Fruit fly (Drosophila melanogaster) S2 (cell line): ENCODE measurements around the gene CG11367.

Experiments
- CG8478 ChIP-seq: fragments of >200 bp; optimal IDR thresholded peaks from 2 replicates; lab custom pipeline; 2018
- CTCF ChIP-seq, 2 experiments: fragments of >200 bp; optimal IDR thresholded peaks; 2 replicates each; lab custom pipeline; 2018

CG11367 gene

DNA sequence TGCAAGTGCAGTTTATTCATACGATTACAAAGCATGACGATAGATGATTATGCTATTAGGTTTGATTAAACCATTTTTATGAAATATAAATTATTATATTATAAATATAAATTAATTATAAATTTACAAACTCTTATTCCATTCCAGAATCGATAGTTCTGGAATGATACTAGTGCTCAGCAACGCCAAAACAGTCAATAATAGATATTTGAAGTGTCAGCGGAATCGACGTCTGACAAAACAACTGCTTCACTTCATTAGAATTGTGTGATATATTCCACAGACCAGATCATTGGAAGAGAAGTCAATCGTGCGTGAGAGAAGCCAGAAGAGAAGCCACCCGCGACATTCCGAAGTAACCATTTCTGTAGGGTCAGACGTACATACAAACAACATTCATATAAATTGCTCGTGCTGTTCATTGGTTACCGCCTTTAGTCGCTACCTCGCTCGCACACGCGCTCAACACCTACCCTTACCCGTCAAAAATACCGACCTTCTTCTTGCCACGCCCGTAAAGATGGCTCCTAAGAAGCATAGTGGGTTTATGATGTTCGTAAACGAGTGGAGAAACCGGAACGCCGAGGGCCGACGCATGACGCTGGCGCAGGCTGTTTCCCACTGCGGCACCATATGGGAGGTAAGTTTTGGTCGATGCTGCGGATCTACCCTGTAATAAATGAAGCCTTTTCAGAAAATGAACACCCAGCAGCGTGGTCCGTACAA is 3.7 kb upstream of the CG11367 start:
- TF ChIP-seq CTCF (optimal IDR thresholded peaks at IDR 0.05; lab: Kevin White, UChicago) (no peak), CG8478 (lab: Kevin White, UChicago) (no peak)

- no peak for TF ChIP-seq CTCF (optimal IDR thresholded peaks at IDR 0.05; lab: Kevin White, UChicago)
- no peak for TF ChIP-seq CG8478 (lab: Kevin White, UChicago)
Observed at dm6 chr3L:22729466-22729865, 1.6 kb downstream of the CG11367 start, which contains the start of gene CG32454. CG32454 (plus strand) TSS chr3L:22729766.

DNA sequence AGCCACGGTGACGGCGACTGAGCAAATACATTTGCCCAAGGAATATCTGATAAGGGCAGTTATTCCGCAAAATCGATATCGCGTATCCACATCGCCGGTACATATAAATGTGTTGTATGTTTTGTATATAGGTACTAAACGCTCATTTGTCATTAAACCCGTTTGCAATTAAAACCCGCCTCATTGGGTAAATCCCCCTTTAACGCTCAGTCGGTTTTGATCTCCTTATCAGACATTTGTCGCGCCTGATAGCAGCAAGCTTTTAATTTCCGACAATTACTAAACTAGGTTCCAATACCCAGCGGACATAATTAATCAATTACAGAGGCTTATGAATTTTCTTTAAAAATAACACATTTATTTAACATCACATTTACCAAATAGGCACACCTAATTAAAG is 3.5 kb downstream of the CG11367 start:
- TF ChIP-seq CG8478 (lab: Kevin White, UChicago) = no peak
- TF ChIP-seq CTCF (optimal IDR thresholded peaks at IDR 0.05; lab: Kevin White, UChicago) = no peak

DNA sequence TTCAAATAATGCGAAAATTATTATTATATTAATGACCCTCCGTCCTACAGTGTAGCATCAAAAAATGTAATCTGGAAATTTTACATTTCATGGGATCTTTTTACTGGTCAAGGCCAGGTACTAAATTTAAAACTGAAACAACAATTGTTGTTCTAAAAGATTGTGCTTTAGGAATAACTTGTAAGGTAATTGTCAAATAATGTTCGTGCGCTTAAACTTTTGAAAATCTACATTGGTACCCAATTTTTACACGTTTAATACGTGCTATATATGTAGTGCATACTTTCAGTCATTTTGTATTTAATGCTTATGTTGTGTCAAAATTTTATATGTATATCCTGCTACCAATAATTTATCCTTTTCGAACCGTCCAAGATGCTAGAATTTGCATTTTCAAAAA is 5.7 kb downstream of the CG11367 start:
- TF ChIP-seq CG8478 (lab: Kevin White, UChicago) (no peak), CTCF (optimal IDR thresholded peaks at IDR 0.05; lab: Kevin White, UChicago) (no peak)

DNA sequence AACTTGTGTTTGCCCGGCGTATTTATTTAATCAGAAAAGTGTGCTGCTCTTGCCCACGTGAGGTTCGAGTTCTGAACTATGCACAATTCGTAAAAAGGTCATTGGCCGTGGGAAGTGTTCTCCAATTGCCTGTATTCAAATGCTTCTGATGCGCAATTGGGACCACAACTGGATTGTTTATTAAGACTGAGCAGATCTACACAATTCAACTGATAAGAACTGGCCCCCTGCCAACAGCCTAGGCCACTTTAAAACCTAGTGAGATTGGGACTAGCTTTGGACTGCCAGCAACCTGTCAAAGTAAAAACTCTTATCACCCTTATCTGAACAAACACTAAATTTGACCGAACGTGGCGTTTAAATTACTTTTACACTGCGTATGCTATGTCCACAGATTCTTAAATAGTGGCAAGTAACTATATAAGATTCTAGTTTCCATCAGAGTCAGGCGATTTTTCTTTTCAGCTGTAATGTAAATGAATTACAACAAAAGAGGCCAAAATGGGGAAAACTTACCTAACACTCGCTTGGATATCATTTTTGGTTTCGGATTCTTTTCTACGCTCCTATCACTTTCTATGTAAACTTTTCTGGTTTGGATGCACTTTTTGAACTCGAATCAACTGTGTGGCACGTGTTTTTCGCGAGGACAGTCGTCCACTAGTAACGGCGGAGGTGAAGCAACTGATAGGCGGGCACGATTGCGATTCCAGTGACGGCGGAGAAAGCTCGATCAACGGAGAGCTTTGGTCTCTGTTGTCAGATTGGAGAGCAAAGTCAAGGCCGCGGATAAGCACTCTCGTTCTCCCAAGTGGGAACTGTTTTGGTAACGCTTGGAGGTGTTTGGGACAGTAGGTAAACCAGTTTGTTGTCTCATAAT is 10.1 kb downstream of the CG11367 start, which contains the start of gene CG11241:
TSS of gene CG11241 (minus strand) at position 689 of the 880 bp plus-strand sequence.
- TF ChIP-seq CTCF (optimal IDR thresholded peaks at IDR 0.05; lab: Kevin White, UChicago) (no peak), CG8478 (lab: Kevin White, UChicago) (no peak)

DNA sequence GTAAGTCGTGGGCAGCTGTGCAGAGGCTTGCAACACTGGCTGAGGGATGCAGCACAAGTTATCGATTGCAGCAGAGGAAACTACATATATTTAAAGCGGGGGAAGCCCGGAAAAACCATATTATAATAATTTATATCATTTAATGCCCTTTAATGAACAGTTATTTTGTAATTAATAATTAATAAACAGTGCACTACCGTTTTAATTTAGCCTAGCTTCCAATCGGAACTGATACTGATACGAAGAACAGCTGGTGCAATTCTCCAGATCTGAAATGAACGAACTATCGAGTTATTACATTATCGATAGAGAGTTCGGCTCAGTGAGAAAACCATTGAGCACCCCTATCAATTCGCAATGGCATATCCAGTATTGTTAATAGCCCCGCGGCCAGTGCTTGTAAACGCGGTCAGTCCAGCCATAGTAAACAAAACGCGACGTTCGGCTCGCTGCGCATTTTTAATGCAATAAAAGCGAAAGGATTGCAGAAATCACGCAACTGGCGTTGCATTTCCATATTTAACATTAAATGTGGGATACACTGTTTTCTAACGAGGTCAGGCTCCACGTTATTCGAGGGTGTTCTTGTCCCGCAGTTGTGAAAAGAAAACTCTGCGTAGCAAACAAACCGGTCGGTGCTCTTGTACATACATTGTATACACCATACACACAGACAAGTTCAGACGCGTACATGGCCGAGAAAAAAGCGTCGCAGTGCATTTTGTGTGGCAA is 13.6 kb downstream of the CG11367 start, which contains the start of gene CG7369:
TSS of gene CG7369 (plus strand) at position 405 of the 732 bp plus-strand sequence.
- no peak for TF ChIP-seq CTCF (optimal IDR thresholded peaks at IDR 0.05; lab: Kevin White, UChicago)
- no peak for TF ChIP-seq CG8478 (lab: Kevin White, UChicago)

DNA sequence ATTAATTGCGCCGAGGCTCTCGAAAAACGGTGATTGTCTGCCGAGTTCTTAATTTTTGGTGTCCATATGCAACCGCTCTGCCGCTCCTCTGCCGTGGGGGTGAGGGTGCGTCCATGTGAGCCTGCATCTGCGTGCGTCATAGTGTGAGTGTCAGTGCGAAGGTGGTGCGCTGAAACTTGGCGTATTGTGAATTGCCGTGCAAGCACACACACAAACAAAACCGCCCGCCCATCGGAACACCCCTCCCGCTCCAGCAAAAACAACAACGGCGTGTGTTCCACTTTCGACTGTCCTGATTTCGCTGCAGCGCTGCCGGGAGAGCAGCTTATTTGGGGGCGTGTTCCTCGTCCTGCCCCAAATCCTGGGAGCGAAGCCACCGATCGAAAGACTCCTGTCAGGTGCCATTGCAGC is 14.2 kb downstream of the CG11367 start:
- TF ChIP-seq CG8478 (lab: Kevin White, UChicago) = no peak
- TF ChIP-seq CTCF (optimal IDR thresholded peaks at IDR 0.05; lab: Kevin White, UChicago) = no peak

DNA sequence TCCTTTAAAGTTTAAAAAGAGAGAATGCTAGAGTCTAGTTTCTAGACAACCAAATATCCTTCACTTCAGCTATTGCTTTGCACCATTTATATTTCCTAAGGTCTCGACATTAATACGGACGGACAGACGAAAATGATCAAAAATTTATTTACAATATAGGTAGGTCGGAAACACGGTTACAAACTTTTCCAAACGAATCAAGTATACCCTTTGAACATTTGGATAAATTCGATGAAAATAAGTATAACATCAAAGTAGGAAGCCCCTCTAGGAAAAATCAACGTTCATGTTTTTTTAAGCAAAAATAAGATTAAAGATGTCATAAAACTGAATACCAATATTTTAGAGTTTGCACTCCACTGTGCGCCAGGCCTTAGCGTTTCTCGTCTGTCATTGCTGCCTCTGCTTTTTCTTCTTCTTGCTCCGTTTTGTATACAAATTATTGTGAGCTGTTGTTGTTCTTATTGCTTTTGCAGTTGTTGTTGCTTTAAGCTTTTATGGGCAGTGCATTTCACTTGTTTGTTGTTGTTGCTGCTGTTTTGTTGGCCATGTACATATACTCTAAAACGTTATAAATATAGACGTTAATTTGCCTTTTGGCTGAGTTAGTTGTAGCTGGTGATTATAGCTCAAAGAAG is 15.2 kb downstream of the CG11367 start:
- TF ChIP-seq CG8478 (lab: Kevin White, UChicago) (no peak), CTCF (optimal IDR thresholded peaks at IDR 0.05; lab: Kevin White, UChicago) (no peak)

DNA sequence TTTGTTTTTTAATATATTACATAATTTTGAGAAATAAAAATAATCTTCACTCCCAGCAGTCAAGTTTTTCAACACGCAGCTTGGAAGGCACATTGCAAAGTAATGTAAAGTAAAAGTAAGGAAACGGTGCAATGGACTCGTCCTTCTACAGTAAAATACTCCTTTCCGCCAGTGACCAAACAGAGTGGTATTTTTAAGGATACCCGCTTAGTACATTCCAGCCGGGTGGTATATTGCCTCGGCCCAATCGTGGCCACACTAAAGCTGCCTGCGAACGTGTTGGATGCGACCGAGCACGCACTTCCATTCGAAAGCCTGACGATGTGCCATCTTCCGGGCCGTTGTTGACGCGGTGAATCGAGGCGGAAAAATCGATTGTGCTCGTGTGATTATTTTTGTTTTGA is 21.2 kb downstream of the CG11367 start, which contains the start of gene SPoCk:
TSS of gene SPoCk (plus strand) at position 298 of the 404 bp plus-strand sequence.
- TF ChIP-seq CG8478 (lab: Kevin White, UChicago) (no peak), CTCF (optimal IDR thresholded peaks at IDR 0.05; lab: Kevin White, UChicago) (peak; percentile 37 to 46)

DNA sequence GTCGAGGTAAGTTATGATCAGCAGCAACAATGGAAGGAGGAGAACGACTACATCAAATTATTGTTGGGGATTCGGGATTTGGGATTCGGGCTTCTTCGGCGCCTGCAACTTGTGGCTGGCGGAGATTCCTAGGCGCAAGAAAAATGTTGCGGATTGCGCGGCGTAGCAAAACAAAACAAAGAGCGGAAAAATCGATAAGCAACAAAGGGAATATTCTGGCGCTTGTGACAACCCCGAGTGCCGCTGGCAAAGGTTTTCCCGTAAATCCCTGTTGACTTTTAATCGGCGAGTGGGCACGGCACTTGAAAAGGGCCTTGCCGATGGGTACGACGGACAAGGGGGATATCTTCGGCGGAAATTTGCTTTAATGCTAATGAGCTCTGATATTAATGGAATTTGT is 22.1 kb downstream of the CG11367 start:
- no peak for TF ChIP-seq CTCF (optimal IDR thresholded peaks at IDR 0.05; lab: Kevin White, UChicago)
- no peak for TF ChIP-seq CG8478 (lab: Kevin White, UChicago)

dm6 chr3L:22773383-22773873 is 45.5 kb downstream of the CG11367 start:
- peak; percentile 17 to 37 for TF ChIP-seq CTCF (optimal IDR thresholded peaks at IDR 0.05; lab: Kevin White, UChicago)
- no peak for TF ChIP-seq CG8478 (lab: Kevin White, UChicago)

DNA sequence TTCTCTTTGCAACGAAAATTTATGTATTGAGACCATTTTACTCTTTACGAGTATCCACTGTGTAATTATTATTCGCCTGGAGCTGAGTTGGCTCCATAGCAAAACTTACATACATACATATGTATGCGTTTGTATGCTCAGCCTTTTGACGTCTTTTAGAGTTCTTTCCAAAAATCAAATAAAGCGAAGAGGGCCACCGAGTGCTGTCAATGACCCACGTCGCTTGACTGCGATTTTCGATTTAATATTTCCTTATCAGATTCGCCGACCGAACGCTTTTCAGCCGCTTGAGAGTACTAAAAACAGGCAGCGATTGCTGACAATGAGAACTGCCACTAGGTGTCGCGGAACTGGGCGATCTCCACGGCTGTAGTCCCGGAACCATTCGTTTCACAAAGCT is 46.6 kb downstream of the CG11367 start:
- TF ChIP-seq CG8478 (lab: Kevin White, UChicago) = no peak
- no peak for TF ChIP-seq CTCF (optimal IDR thresholded peaks at IDR 0.05; lab: Kevin White, UChicago)
